Fruit fly (Drosophila melanogaster) whole organism, embryonic: ENCODE data around the gene CG5071.
A peak's percentile ranks its signal among the peaks of the same experiment; 100 is the strongest.

Experiments used
- Atf6 ChIP-seq: fragments of 200-800 bp; sonication (Bioruptor generic); IDR thresholded peaks from 2 replicates; pipeline ENCODE4 v1.3.6; 2022; ENCODE audit warnings: missing biosample characterization, missing genetic modification characterization
- CG11398 ChIP-seq: fragments of 200-800 bp; sonication (Bioruptor generic); optimal IDR thresholded peaks from 2 replicates; lab custom pipeline; 2016; ENCODE audit warnings: missing biosample characterization, missing genetic modification characterization
- CG11560 ChIP-seq: fragments of 200-800 bp; sonication (Bioruptor generic); IDR thresholded peaks from 3 replicates; pipeline ENCODE4 v1.3.6; 2022; ENCODE audit warnings: missing biosample characterization, missing genetic modification characterization
- CG12299 ChIP-seq: fragments of 200-800 bp; sonication (Bioruptor generic); optimal IDR thresholded peaks from 2 replicates; lab custom pipeline; 2018; ENCODE audit warnings: missing biosample characterization, mild to moderate bottlenecking, missing genetic modification characterization
- CG13287 ChIP-seq: fragments of 200-800 bp; sonication (Bioruptor generic); IDR thresholded peaks from 2 replicates; pipeline ENCODE4 v1.3.6; 2022; ENCODE audit warnings: missing biosample characterization, missing genetic modification characterization; ENCODE audit not compliant: partially characterized antibody
- CG15269 ChIP-seq: fragments of 200-800 bp; sonication (Bioruptor generic); optimal IDR thresholded peaks from 2 replicates; lab custom pipeline; 2018; ENCODE audit warnings: missing biosample characterization, mild to moderate bottlenecking, missing genetic modification characterization, moderate library complexity
- CG18619 ChIP-seq: fragments of 200-800 bp; sonication (Bioruptor generic); optimal IDR thresholded peaks from 3 replicates; lab custom pipeline; 2017; ENCODE audit warnings: missing biosample characterization, mild to moderate bottlenecking, missing genetic modification characterization
- CG33557 ChIP-seq: fragments of 200-800 bp; sonication (Bioruptor generic); optimal IDR thresholded peaks from 2 replicates; lab custom pipeline; 2019; ENCODE audit warnings: missing biosample characterization, mild to moderate bottlenecking, missing genetic modification characterization, moderate library complexity
- CG3995 ChIP-seq: fragments of 200-800 bp; sonication (Bioruptor generic); optimal IDR thresholded peaks from 3 replicates; lab custom pipeline; 2016; ENCODE audit warnings: missing biosample characterization, missing genetic modification characterization
- CG5180 ChIP-seq: fragments of 200-800 bp; sonication (Bioruptor generic); optimal IDR thresholded peaks from 3 replicates; lab custom pipeline; 2017; ENCODE audit warnings: missing biosample characterization, missing genetic modification characterization, mild to moderate bottlenecking, moderate library complexity, missing genetic modification reagents
- CG6175 ChIP-seq: fragments of 200-800 bp; sonication (Bioruptor generic); IDR thresholded peaks from 3 replicates; pipeline ENCODE4 v1.3.6; 2022; ENCODE audit warnings: missing biosample characterization, missing genetic modification characterization
- CG7556 ChIP-seq: fragments of 200-800 bp; sonication (Bioruptor generic); optimal IDR thresholded peaks from 2 replicates; lab custom pipeline; 2017; ENCODE audit warnings: missing biosample characterization, mild to moderate bottlenecking, missing genetic modification characterization
- CG9727 ChIP-seq: fragments of 200-800 bp; sonication (Bioruptor generic); optimal IDR thresholded peaks from 3 replicates; lab custom pipeline; 2017; ENCODE audit warnings: missing biosample characterization, mild to moderate bottlenecking, missing genetic modification characterization
- CHES-1-like ChIP-seq: fragments of 200-800 bp; sonication (Bioruptor generic); optimal IDR thresholded peaks from 2 replicates; lab custom pipeline; 2016; ENCODE audit warnings: missing biosample characterization, missing genetic modification characterization
- Dip2 ChIP-seq: fragments of 200-800 bp; sonication (Bioruptor generic); IDR thresholded peaks from 2 replicates; pipeline ENCODE4 v1.3.6; 2022; ENCODE audit warnings: missing biosample characterization, missing genetic modification characterization
- Fer3 ChIP-seq: fragments of 200-800 bp; sonication (Bioruptor generic); optimal IDR thresholded peaks from 2 replicates; lab custom pipeline; 2018; ENCODE audit warnings: missing biosample characterization, mild to moderate bottlenecking, missing genetic modification characterization, moderate library complexity
- H15 ChIP-seq: fragments of 200-800 bp; sonication (Bioruptor generic); IDR thresholded peaks from 3 replicates; pipeline ENCODE4 v1.3.6; 2022; ENCODE audit warnings: missing biosample characterization, missing genetic modification characterization
- HmgD ChIP-seq: fragments of 200-800 bp; sonication (Bioruptor generic); optimal IDR thresholded peaks from 3 replicates; lab custom pipeline; 2016; ENCODE audit warnings: missing biosample characterization, missing genetic modification characterization
- Lhr ChIP-seq: fragments of 200-800 bp; sonication (Bioruptor generic); optimal IDR thresholded peaks from 3 replicates; lab custom pipeline; 2017; ENCODE audit warnings: mild to moderate bottlenecking, missing biosample characterization, missing genetic modification reagents, missing genetic modification characterization
- Opbp ChIP-seq: fragments of 200-800 bp; sonication (Bioruptor generic); IDR thresholded peaks from 3 replicates; pipeline ENCODE4 v1.3.6; 2022; ENCODE audit warnings: missing biosample characterization, missing genetic modification characterization; ENCODE audit not compliant: partially characterized antibody
- Rx ChIP-seq: fragments of 200-800 bp; sonication (Bioruptor generic); IDR thresholded peaks from 2 replicates; pipeline ENCODE4 v1.3.6; 2022; ENCODE audit warnings: missing biosample characterization, missing genetic modification characterization
- Sox100B ChIP-seq: fragments of 200-800 bp; sonication (Bioruptor generic); optimal IDR thresholded peaks from 3 replicates; lab custom pipeline; 2018; ENCODE audit warnings: missing biosample characterization, mild to moderate bottlenecking, missing genetic modification characterization
- Sry-β ChIP-seq: fragments of 200-800 bp; sonication (Bioruptor generic); optimal IDR thresholded peaks from 2 replicates; lab custom pipeline; 2018; ENCODE audit warnings: missing biosample characterization, mild to moderate bottlenecking, missing genetic modification characterization, moderate library complexity
- Taf1 ChIP-seq: fragments of 200-800 bp; sonication (Bioruptor generic); IDR thresholded peaks from 2 replicates; pipeline ENCODE4 v1.3.6; 2022; ENCODE audit warnings: missing biosample characterization, missing genetic modification characterization
- Tbp ChIP-seq: fragments of >200 bp; optimal IDR thresholded peaks from 2 replicates; lab custom pipeline; 2018; ENCODE audit warnings: missing biosample characterization, missing genetic modification characterization
- disco-r ChIP-seq: fragments of 200-800 bp; sonication (Bioruptor generic); optimal IDR thresholded peaks from 2 replicates; lab custom pipeline; 2016; ENCODE audit warnings: missing biosample characterization, missing genetic modification characterization
- dmrt99B ChIP-seq: fragments of 200-800 bp; sonication (Bioruptor generic); optimal IDR thresholded peaks from 2 replicates; lab custom pipeline; 2018; ENCODE audit warnings: missing biosample characterization, mild to moderate bottlenecking, missing genetic modification characterization, moderate library complexity
- ems ChIP-seq: fragments of 200-800 bp; sonication (Bioruptor generic); optimal IDR thresholded peaks from 3 replicates; lab custom pipeline; 2016; ENCODE audit warnings: missing biosample characterization, missing genetic modification characterization
- fd96Cb ChIP-seq: fragments of 200-800 bp; sonication (Bioruptor generic); optimal IDR thresholded peaks from 2 replicates; lab custom pipeline; 2018; ENCODE audit warnings: missing biosample characterization, mild to moderate bottlenecking, missing genetic modification characterization, moderate library complexity
- gcm2 ChIP-seq: fragments of 200-800 bp; sonication (Bioruptor generic); optimal IDR thresholded peaks from 2 replicates; lab custom pipeline; 2016; ENCODE audit warnings: missing biosample characterization, missing genetic modification characterization
- grn ChIP-seq: fragments of 200-800 bp; sonication (Bioruptor generic); optimal IDR thresholded peaks from 3 replicates; lab custom pipeline; 2017; ENCODE audit warnings: missing biosample characterization, missing genetic modification characterization
- gt ChIP-seq: fragments of 200-800 bp; sonication (Bioruptor generic); IDR thresholded peaks from 2 replicates; pipeline ENCODE4 v1.3.6; 2022; ENCODE audit warnings: missing biosample characterization, missing genetic modification characterization
- jumu ChIP-seq: fragments of 200-800 bp; sonication (Bioruptor generic); optimal IDR thresholded peaks from 3 replicates; lab custom pipeline; 2016; ENCODE audit warnings: missing biosample characterization, missing genetic modification characterization
- kay ChIP-seq: fragments of 200-800 bp; sonication (Bioruptor generic); optimal IDR thresholded peaks from 2 replicates; lab custom pipeline; 2016; ENCODE audit warnings: missing biosample characterization, missing genetic modification characterization
- kni ChIP-seq: fragments of 200-800 bp; sonication (Bioruptor generic); optimal IDR thresholded peaks from 3 replicates; lab custom pipeline; 2017; ENCODE audit warnings: mild to moderate bottlenecking, missing biosample characterization, missing genetic modification reagents, missing genetic modification characterization
- lov ChIP-seq, 2 experiments: fragments of 200-800 bp in 1 of 2; fragments of >200 bp in 1 of 2; sonication (Bioruptor generic) in 1 of 2; IDR thresholded peaks in 1 of 2; optimal IDR thresholded peaks in 1 of 2; 2 replicates in 1 of 2; 3 replicates in 1 of 2; pipeline versions ENCODE4 v1.3.6 to Lab custom; 2017 to 2022; ENCODE audit warnings: missing biosample characterization in 1 of 2, missing genetic modification characterization in 1 of 2
- mld ChIP-seq: fragments of 200-800 bp; sonication (Bioruptor generic); IDR thresholded peaks from 3 replicates; pipeline ENCODE4 v1.3.6; 2022; ENCODE audit warnings: missing biosample characterization, missing genetic modification characterization; ENCODE audit not compliant: partially characterized antibody
- otp ChIP-seq: fragments of 200-800 bp; sonication (Bioruptor generic); IDR thresholded peaks from 3 replicates; pipeline ENCODE4, ENCODE4 v1.3.6; 2022; ENCODE audit warnings: missing biosample characterization, missing genetic modification characterization
- pb ChIP-seq: fragments of 200-800 bp; sonication (Bioruptor generic); optimal IDR thresholded peaks from 3 replicates; lab custom pipeline; 2016; ENCODE audit warnings: missing biosample characterization, missing genetic modification characterization
- peb ChIP-seq: fragments of 200-800 bp; sonication (Bioruptor generic); IDR thresholded peaks from 2 replicates; pipeline ENCODE4 v1.3.6; 2022; ENCODE audit warnings: missing biosample characterization, missing genetic modification characterization
- salm ChIP-seq: fragments of 200-800 bp; sonication (Bioruptor generic); optimal IDR thresholded peaks from 2 replicates; lab custom pipeline; 2018; ENCODE audit warnings: missing biosample characterization, mild to moderate bottlenecking, missing genetic modification characterization
- sc ChIP-seq, 3 experiments: fragments of >200 bp in 2 of 3; fragments of 200-800 bp in 1 of 3; sonication (Bioruptor generic) in 1 of 3; optimal IDR thresholded peaks; 2 replicates in 2 of 3; 3 replicates in 1 of 3; lab custom pipeline; 2017; ENCODE audit warnings: mild to moderate bottlenecking in 1 of 3, missing biosample characterization in 1 of 3, missing genetic modification characterization in 1 of 3, missing genetic modification reagents in 1 of 3
- slou ChIP-seq: fragments of 200-800 bp; sonication (Bioruptor generic); optimal IDR thresholded peaks from 3 replicates; lab custom pipeline; 2016; ENCODE audit warnings: missing biosample characterization, missing genetic modification characterization
- sob ChIP-seq: fragments of 200-800 bp; sonication (Bioruptor generic); IDR thresholded peaks from 2 replicates; pipeline ENCODE4 v1.3.6; 2022; ENCODE audit warnings: missing biosample characterization, missing genetic modification characterization
- sug ChIP-seq: fragments of 200-800 bp; optimal IDR thresholded peaks from 2 replicates; lab custom pipeline; 2019; ENCODE audit warnings: missing biosample characterization, mild to moderate bottlenecking, missing genetic modification characterization, moderate library complexity
- tin ChIP-seq: fragments of 200-800 bp; sonication (Bioruptor generic); optimal IDR thresholded peaks from 3 replicates; lab custom pipeline; 2016; ENCODE audit warnings: missing biosample characterization, missing genetic modification characterization
- twi ChIP-seq: fragments of 200-800 bp; optimal IDR thresholded peaks from 2 replicates; lab custom pipeline; 2019; ENCODE audit warnings: missing biosample characterization, mild to moderate bottlenecking, missing genetic modification characterization, moderate library complexity
- usp ChIP-seq: fragments of >200 bp; optimal IDR thresholded peaks from 2 replicates; lab custom pipeline; 2017; ENCODE audit warnings: missing biosample characterization, missing genetic modification characterization
- vfl ChIP-seq: fragments of 200-800 bp; sonication (Bioruptor generic); optimal IDR thresholded peaks from 2 replicates; lab custom pipeline; 2016; ENCODE audit warnings: missing biosample characterization, missing genetic modification characterization
- vvl ChIP-seq: fragments of 200-800 bp; sonication (Bioruptor generic); IDR thresholded peaks from 2 replicates; pipeline ENCODE4 v1.3.6; 2022; ENCODE audit warnings: missing biosample characterization, missing genetic modification characterization

CG5071 gene

dm6 chr3R:25652066-25652720 is 34.0 kb downstream of the CG5071 start (continued):
- TF ChIP-seq Atf6 (GFP tag; lab: Robert Waterston, UW) = no peak
- no peak for TF ChIP-seq jumu (GFP tag; lab: Kevin White, UChicago)
- no peak for TF ChIP-seq Sox100B
- TF ChIP-seq Taf1 (GFP tag; lab: Robert Waterston, UW) = no peak
- no peak for TF ChIP-seq CHES-1-like (GFP tag; lab: Kevin White, UChicago)
- TF ChIP-seq CG12299 (tag; lab: Kevin White, UChicago) = no peak
- no peak for TF ChIP-seq tin
- no peak for TF ChIP-seq usp (GFP tag; lab: Kevin White, UChicago)
- TF ChIP-seq CG5180 (GFP tag; lab: Kevin White, UChicago) = no peak
- no peak for TF ChIP-seq Dip2 (GFP tag; lab: Robert Waterston, UW)
- no peak for TF ChIP-seq CG11398 (GFP tag; lab: Kevin White, UChicago)
- TF ChIP-seq sug (tag; lab: Kevin White, UChicago) = peak; percentile 6
- no peak for TF ChIP-seq peb (GFP tag; lab: Robert Waterston, UW)
- no peak for TF ChIP-seq CG9727 (GFP tag; lab: Kevin White, UChicago)
- TF ChIP-seq mld = no peak
- no peak for TF ChIP-seq salm
- TF ChIP-seq CG11560 = no peak
- no peak for TF ChIP-seq grn
- no peak for TF ChIP-seq vfl
- TF ChIP-seq CG7556 (GFP tag; lab: Kevin White, UChicago) = no peak
- TF ChIP-seq kni (GFP tag; lab: Kevin White, UChicago) = no peak
- no peak for TF ChIP-seq dmrt99B (tag; lab: Kevin White, UChicago)
- TF ChIP-seq Lhr (GFP tag; lab: Kevin White, UChicago) = no peak
- TF ChIP-seq HmgD = no peak
- no peak for TF ChIP-seq lov (optimal IDR thresholded peaks at IDR 0.05; lab: Kevin White, UChicago)
- no peak for TF ChIP-seq lov (GFP tag; IDR thresholded peaks at IDR 0.05; lab: Robert Waterston, UW)
- TF ChIP-seq CG13287 (GFP tag; lab: Robert Waterston, UW) = peak; percentile 49; the same call in 1 of the 2 replicates
- no peak for TF ChIP-seq otp (GFP tag; lab: Robert Waterston, UW)
- TF ChIP-seq twi (tag; lab: Kevin White, UChicago) = no peak
- TF ChIP-seq ems (GFP tag; lab: Kevin White, UChicago) = no peak
- TF ChIP-seq sc (optimal IDR thresholded peaks at IDR 0.05; lab: Kevin White, UChicago) = no peak
- TF ChIP-seq sc (GFP tag; optimal IDR thresholded peaks at IDR 0.05; lab: Kevin White, UChicago) = no peak
- peak; percentile 41 for TF ChIP-seq CG3995 (GFP tag; lab: Kevin White, UChicago)
- peak; percentile 68; the same call in 1 of the 3 replicates for TF ChIP-seq CG6175 (GFP tag; lab: Robert Waterston, UW)
- TF ChIP-seq gt (GFP tag; lab: Robert Waterston, UW) = no peak
- no peak for TF ChIP-seq Rx (GFP tag; lab: Robert Waterston, UW)
- no peak for TF ChIP-seq kay (GFP tag; lab: Kevin White, UChicago)
- TF ChIP-seq CG33557 (GFP tag; lab: Kevin White, UChicago) = no peak
- no peak for TF ChIP-seq fd96Cb (tag; lab: Kevin White, UChicago)
- no peak for TF ChIP-seq CG18619
- TF ChIP-seq Sry-β (GFP tag; lab: Kevin White, UChicago) = no peak
- no peak for TF ChIP-seq Opbp
- TF ChIP-seq Tbp (GFP tag; lab: Kevin White, UChicago) = no peak
- peak; percentile 5 for TF ChIP-seq pb (GFP tag; lab: Kevin White, UChicago)
- no peak for TF ChIP-seq H15 (GFP tag; lab: Robert Waterston, UW)
- no peak for TF ChIP-seq gcm2 (GFP tag; lab: Kevin White, UChicago)
- no peak for TF ChIP-seq Fer3
- TF ChIP-seq disco-r (GFP tag; lab: Kevin White, UChicago) = no peak
- no peak for TF ChIP-seq slou (GFP tag; lab: Kevin White, UChicago)
- peak; percentile 18 for TF ChIP-seq CG15269 (tag; lab: Kevin White, UChicago)
- TF ChIP-seq vvl (GFP tag; lab: Robert Waterston, UW) = peak; percentile 7; the same call in 1 of the 2 replicates
- TF ChIP-seq sob (GFP tag; lab: Robert Waterston, UW) = 0 out of 2 replicates have a peak, but pooled peaks have one; percentile 23
